Worm (Caenorhabditis elegans) whole organism, late embryonic: ENCODE results near the gene knl-1.

Source experiments
- C08G9.2 ChIP-seq: sonication (generic microtip); optimal IDR thresholded peaks from 2 replicates; lab custom pipeline; 2016; ENCODE audit warnings: mild to moderate bottlenecking, missing genetic modification characterization, moderate library complexity, missing compliant biosample characterization
- Y22D7AL.16 ChIP-seq: sonication (generic microtip); optimal IDR thresholded peaks from 2 replicates; lab custom pipeline; 2016; ENCODE audit warnings: missing genetic modification characterization, missing compliant biosample characterization
- ahr-1 ChIP-seq: sonication (generic microtip); optimal IDR thresholded peaks from 2 replicates; lab custom pipeline; 2016; ENCODE audit warnings: missing genetic modification characterization, missing compliant biosample characterization
- ama-1 ChIP-seq: fragments of 150-350 bp; optimal IDR thresholded peaks from 2 replicates; lab custom pipeline; 2014
- ceh-14 ChIP-seq: sonication (generic microtip); optimal IDR thresholded peaks from 2 replicates; lab custom pipeline; 2016; ENCODE audit warnings: missing genotype, missing genetic modification characterization, missing compliant biosample characterization
- ceh-18 ChIP-seq: sonication (generic microtip); optimal IDR thresholded peaks from 2 replicates; lab custom pipeline; 2016; ENCODE audit warnings: missing genetic modification characterization, missing compliant biosample characterization
- ceh-19 ChIP-seq: fragments of 200-800 bp; sonication (Bioruptor generic); optimal IDR thresholded peaks from 2 replicates; lab custom pipeline; 2018; ENCODE audit warnings: mild to moderate bottlenecking, missing genetic modification characterization, missing compliant biosample characterization
- ceh-2 ChIP-seq: sonication (generic microtip); optimal IDR thresholded peaks from 2 replicates; lab custom pipeline; 2016; ENCODE audit warnings: missing genotype, missing genetic modification characterization, missing compliant biosample characterization
- ceh-24 ChIP-seq: sonication (generic microtip); optimal IDR thresholded peaks from 2 replicates; lab custom pipeline; 2016; ENCODE audit warnings: mild to moderate bottlenecking, missing genetic modification characterization, missing compliant biosample characterization
- ceh-30 ChIP-seq: fragments of 150-350 bp; optimal IDR thresholded peaks from 2 replicates; lab custom pipeline; 2014; ENCODE audit warnings: missing biosample characterization, missing genetic modification characterization
- ceh-34 ChIP-seq: sonication (generic microtip); optimal IDR thresholded peaks from 2 replicates; lab custom pipeline; 2016; ENCODE audit warnings: mild to moderate bottlenecking, missing genetic modification characterization, missing compliant biosample characterization
- ceh-45 ChIP-seq: fragments of 200-800 bp; sonication (Bioruptor generic); IDR thresholded peaks from 2 replicates; pipeline ENCODE4 v1.3.6; 2022; ENCODE audit warnings: missing genetic modification reagents, missing genetic modification characterization, missing compliant biosample characterization
- ceh-48 ChIP-seq: sonication (generic microtip); optimal IDR thresholded peaks from 2 replicates; lab custom pipeline; 2016; ENCODE audit warnings: missing genetic modification characterization, inconsistent platforms, missing compliant biosample characterization
- ceh-9 ChIP-seq: sonication (generic microtip); optimal IDR thresholded peaks from 2 replicates; lab custom pipeline; 2016; ENCODE audit warnings: mild to moderate bottlenecking, missing genetic modification characterization, inconsistent platforms, missing compliant biosample characterization
- che-1 ChIP-seq: sonication (generic microtip); optimal IDR thresholded peaks from 2 replicates; lab custom pipeline; 2016; ENCODE audit warnings: mild to moderate bottlenecking, missing genetic modification characterization, missing compliant biosample characterization
- dve-1 ChIP-seq: sonication (generic microtip); optimal IDR thresholded peaks from 2 replicates; lab custom pipeline; 2017; ENCODE audit warnings: antibody characterized with exemption, mild to moderate bottlenecking, missing genetic modification characterization, missing compliant biosample characterization
- elt-2 ChIP-seq: sonication (generic microtip); optimal IDR thresholded peaks from 2 replicates; lab custom pipeline; 2016; ENCODE audit warnings: missing genetic modification reagents, missing genetic modification characterization, missing compliant biosample characterization
- elt-4 ChIP-seq: sonication (generic microtip); optimal IDR thresholded peaks from 2 replicates; lab custom pipeline; 2016; ENCODE audit warnings: missing genetic modification characterization, missing compliant biosample characterization
- ets-4 ChIP-seq: sonication (generic microtip); optimal IDR thresholded peaks from 2 replicates; lab custom pipeline; 2016; ENCODE audit warnings: missing genetic modification characterization, missing compliant biosample characterization
- eyg-1 ChIP-seq: sonication (generic microtip); optimal IDR thresholded peaks from 2 replicates; lab custom pipeline; 2016; ENCODE audit warnings: missing genotype, missing genetic modification characterization, missing compliant biosample characterization
- fkh-10 ChIP-seq: fragments of 150-350 bp; optimal IDR thresholded peaks from 2 replicates; lab custom pipeline; 2014; ENCODE audit warnings: missing biosample characterization, missing genetic modification reagents, missing genetic modification characterization
- hlh-13 ChIP-seq: fragments of 200-800 bp; sonication (Bioruptor generic); optimal IDR thresholded peaks from 2 replicates; lab custom pipeline; 2018; ENCODE audit warnings: mild to moderate bottlenecking, missing genetic modification characterization, missing compliant biosample characterization
- hlh-15 ChIP-seq: sonication (generic microtip); optimal IDR thresholded peaks from 2 replicates; lab custom pipeline; 2016; ENCODE audit warnings: missing genetic modification characterization, missing compliant biosample characterization
- hlh-30 ChIP-seq: sonication (generic microtip); optimal IDR thresholded peaks from 2 replicates; lab custom pipeline; 2017; ENCODE audit warnings: antibody characterized with exemption, missing genetic modification characterization, missing compliant biosample characterization; ENCODE audit not compliant: insufficient read depth
- lim-6 ChIP-seq: sonication (generic microtip); optimal IDR thresholded peaks from 2 replicates; lab custom pipeline; 2016; ENCODE audit warnings: missing genetic modification characterization, missing compliant biosample characterization
- lin-11 ChIP-seq: fragments of 200-800 bp; sonication (Bioruptor generic); optimal IDR thresholded peaks from 2 replicates; lab custom pipeline; 2018; ENCODE audit warnings: mild to moderate bottlenecking, missing genetic modification characterization, missing compliant biosample characterization
- madf-2 ChIP-seq: sonication (generic microtip); optimal IDR thresholded peaks from 2 replicates; lab custom pipeline; 2017; ENCODE audit warnings: missing genetic modification characterization, missing compliant biosample characterization
- mec-3 ChIP-seq: sonication (generic microtip); optimal IDR thresholded peaks from 2 replicates; lab custom pipeline; 2016; ENCODE audit warnings: borderline replicate concordance, missing genetic modification characterization, missing compliant biosample characterization
- nfya-1 ChIP-seq: sonication (generic microtip); optimal IDR thresholded peaks from 2 replicates; lab custom pipeline; 2017; ENCODE audit warnings: missing genetic modification characterization, mild to moderate bottlenecking, missing compliant biosample characterization, antibody characterized with exemption, moderate library complexity
- nhr-11 ChIP-seq: fragments of 150-350 bp; optimal IDR thresholded peaks from 2 replicates; lab custom pipeline; 2014; ENCODE audit warnings: missing biosample characterization, missing genetic modification characterization
- npax-4 ChIP-seq: sonication (generic microtip); optimal IDR thresholded peaks from 2 replicates; lab custom pipeline; 2016; ENCODE audit warnings: missing genetic modification characterization, missing compliant biosample characterization
- pat-9 ChIP-seq: fragments of 200-800 bp; sonication (Bioruptor generic); optimal IDR thresholded peaks from 2 replicates; lab custom pipeline; 2018; ENCODE audit warnings: mild to moderate bottlenecking, missing genetic modification characterization, moderate library complexity, missing compliant biosample characterization
- pax-1 ChIP-seq: fragments of 150-350 bp; optimal IDR thresholded peaks from 2 replicates; lab custom pipeline; 2014; ENCODE audit warnings: missing biosample characterization, missing genetic modification characterization
- pha-2 ChIP-seq: sonication (generic microtip); optimal IDR thresholded peaks from 2 replicates; lab custom pipeline; 2017; ENCODE audit warnings: mild to moderate bottlenecking, missing genetic modification characterization, missing compliant biosample characterization
- pros-1 ChIP-seq: fragments of 150-350 bp; optimal IDR thresholded peaks from 2 replicates; lab custom pipeline; 2014; ENCODE audit warnings: missing biosample characterization, missing genetic modification reagents, missing genetic modification characterization
- sdc-2 ChIP-seq: sonication (generic microtip); optimal IDR thresholded peaks from 2 replicates; lab custom pipeline; 2016; ENCODE audit warnings: missing genotype, missing genetic modification characterization, missing compliant biosample characterization
- sox-2 ChIP-seq: fragments of 200-800 bp; sonication (Bioruptor generic); IDR thresholded peaks from 2 replicates; pipeline ENCODE4 v1.3.6; 2022; ENCODE audit warnings: missing genetic modification reagents, missing genetic modification characterization, missing compliant biosample characterization
- syd-9 ChIP-seq: sonication (generic microtip); optimal IDR thresholded peaks from 2 replicates; lab custom pipeline; 2016; ENCODE audit warnings: mild to moderate bottlenecking, missing genetic modification characterization, moderate library complexity, missing compliant biosample characterization
- tbx-2 ChIP-seq: sonication (generic microtip); optimal IDR thresholded peaks from 2 replicates; lab custom pipeline; 2016; ENCODE audit warnings: missing genetic modification characterization, missing compliant biosample characterization
- tbx-7 ChIP-seq: sonication (generic microtip); optimal IDR thresholded peaks from 2 replicates; lab custom pipeline; 2016; ENCODE audit warnings: missing genotype, missing genetic modification characterization, missing compliant biosample characterization
- ttx-3 ChIP-seq: sonication (generic microtip); optimal IDR thresholded peaks from 2 replicates; lab custom pipeline; 2016; ENCODE audit warnings: missing genetic modification reagents, missing genetic modification characterization, missing compliant biosample characterization
- unc-3 ChIP-seq, 2 experiments: fragments of 200-800 bp in 1 of 2; sonication (Bioruptor generic) in 1 of 2; sonication (generic microtip) in 1 of 2; conservative IDR thresholded peaks in 1 of 2; optimal IDR thresholded peaks in 1 of 2; 2 replicates each; pipeline versions ENCODE4 v1.3.6 to Lab custom; 2016 to 2022; ENCODE audit warnings: missing compliant biosample characterization in 2 of 2, missing genetic modification characterization in 2 of 2, missing genetic modification reagents in 1 of 2
- unc-42 ChIP-seq: sonication (generic microtip); optimal IDR thresholded peaks from 2 replicates; lab custom pipeline; 2016; ENCODE audit warnings: missing genotype, missing genetic modification characterization, missing compliant biosample characterization
- unc-55 ChIP-seq: sonication (generic microtip); optimal IDR thresholded peaks from 2 replicates; lab custom pipeline; 2017; ENCODE audit warnings: missing biosample characterization, missing genetic modification reagents, missing genetic modification characterization
- zip-5 ChIP-seq: sonication (generic microtip); optimal IDR thresholded peaks from 2 replicates; lab custom pipeline; 2016; ENCODE audit warnings: missing genetic modification characterization, missing compliant biosample characterization
- ztf-16 ChIP-seq: sonication (generic microtip); optimal IDR thresholded peaks from 2 replicates; lab custom pipeline; 2017; ENCODE audit warnings: missing genetic modification characterization, missing compliant biosample characterization

Gene knl-1

ce11 chrIII:8250007-8250683 is at the start of gene knl-1 (continued):
- no peak for TF ChIP-seq dve-1
- peak; percentile 68 for TF ChIP-seq C08G9.2 (tag; lab: Kevin White, UChicago)
- TF ChIP-seq unc-55 (GFP tag; lab: Kevin White, UChicago) = no peak
- no peak for TF ChIP-seq Y22D7AL.16 (tag; lab: Kevin White, UChicago)
- no peak for TF ChIP-seq hlh-13 (GFP tag; lab: Kevin White, UChicago)
- peak; percentile 82 for TF ChIP-seq tbx-2 (tag; lab: Kevin White, UChicago)
- no peak for TF ChIP-seq npax-4 (tag; lab: Kevin White, UChicago)
- no peak for TF ChIP-seq ceh-19 (GFP tag; lab: Kevin White, UChicago)
- TF ChIP-seq zip-5 = peak; percentile 87
- no peak for TF ChIP-seq hlh-30 (tag; lab: Kevin White, UChicago)
- TF ChIP-seq sox-2 (GFP tag; lab: Robert Waterston, UW) = no peak
- TF ChIP-seq ahr-1 (tag; lab: Kevin White, UChicago) = peak; percentile 50
- no peak for TF ChIP-seq ceh-24
- TF ChIP-seq pax-1 = no peak
- peak; percentile 38 for TF ChIP-seq ceh-34
- TF ChIP-seq ceh-14 (tag; lab: Kevin White, UChicago) = peak; percentile 69
- no peak for TF ChIP-seq mec-3 (tag; lab: Kevin White, UChicago)

ce11 chrIII:8201117-8201516 is 49.3 kb upstream of the knl-1 start, which contains the start of gene unc-36:
Gene unc-36, minus strand, starts transcription at chrIII:8201217.
- no peak for TF ChIP-seq pros-1

- TF ChIP-seq lin-11 (no peak), unc-55 (GFP tag; lab: Kevin White, UChicago) (peak; percentile 51), unc-42 (tag; lab: Kevin White, UChicago) (peak; percentile 83), sdc-2 (tag; lab: Kevin White, UChicago) (peak; percentile 42), ceh-14 (tag; lab: Kevin White, UChicago) (peak; percentile 33), fkh-10 (GFP tag; lab: Kevin White, UChicago) (no peak), syd-9 (tag; lab: Kevin White, UChicago) (no peak), pat-9 (no peak), hlh-15 (tag; lab: Kevin White, UChicago) (no peak), ahr-1 (tag; lab: Kevin White, UChicago) (no peak), ttx-3 (tag; lab: Kevin White, UChicago) (no peak), ztf-16 (tag; lab: Kevin White, UChicago) (no peak), ceh-45 (no peak), C08G9.2 (tag; lab: Kevin White, UChicago) (no peak), eyg-1 (tag; lab: Kevin White, UChicago) (no peak), dve-1 (no peak), ceh-18 (peak; percentile 68), sox-2 (GFP tag; lab: Robert Waterston, UW) (no peak), mec-3 (tag; lab: Kevin White, UChicago) (no peak), ceh-19 (GFP tag; lab: Kevin White, UChicago) (peak; percentile 33), hlh-30 (tag; lab: Kevin White, UChicago) (peak; percentile 60), tbx-2 (tag; lab: Kevin White, UChicago) (no peak), madf-2 (tag; lab: Kevin White, UChicago) (no peak), nfya-1 (tag; lab: Kevin White, UChicago) (peak; percentile 51), elt-4 (tag; lab: Kevin White, UChicago) (no peak), unc-3 (GFP tag; conservative IDR thresholded peaks at IDR 0.05; lab: Robert Waterston, UW) (no peak), unc-3 (tag; optimal IDR thresholded peaks at IDR 0.05; lab: Kevin White, UChicago) (no peak), tbx-7 (tag; lab: Kevin White, UChicago) (no peak), lim-6 (tag; lab: Kevin White, UChicago) (no peak), ceh-9 (tag; lab: Kevin White, UChicago) (no peak), elt-2 (tag; lab: Kevin White, UChicago) (no peak), ets-4 (tag; lab: Kevin White, UChicago) (no peak), ceh-48 (tag; lab: Kevin White, UChicago) (peak; percentile 78), ceh-34 (peak; percentile 63), hlh-13 (GFP tag; lab: Kevin White, UChicago) (no peak), ama-1 (lab: Kevin White, UChicago) (no peak), ceh-30 (no peak), che-1 (tag; lab: Kevin White, UChicago) (no peak), ceh-2 (tag; lab: Kevin White, UChicago) (no peak), nhr-11 (tag; lab: Kevin White, UChicago) (no peak), pha-2 (tag; lab: Kevin White, UChicago) (no peak)
These were observed 48.7 kb upstream of the knl-1 start for ce11 chrIII:8201760-8202159.
